Fruit fly (Drosophila melanogaster) whole organism, wandering third instar larva: ENCODE measurements around the gene CG5274.

Experiments
- GATAd ChIP-seq: sonication (Bioruptor generic); optimal IDR thresholded peaks from 2 replicates; lab custom pipeline; 2016; ENCODE audit warnings: missing biosample characterization, missing genetic modification characterization
- h ChIP-seq: fragments of 200-800 bp; sonication (Bioruptor generic); optimal IDR thresholded peaks from 3 replicates; lab custom pipeline; 2016; ENCODE audit warnings: missing biosample characterization, mild to moderate bottlenecking, missing genetic modification characterization

dm6 chr3L:20436069-20436468 lies 8.6 kb upstream of the CG5274 start, which contains the start of the genes mRpL15 and CtIP:
- TF ChIP-seq GATAd (GFP tag; lab: Kevin White, UChicago) (no peak), h (GFP tag; lab: Kevin White, UChicago) (no peak)
